Worm (Caenorhabditis elegans) whole organism, young adult: Measurements from ENCODE around the gene mut-14.

ENCODE experiments used
- C17E4.6 ChIP-seq: fragments of 200-800 bp; sonication (Bioruptor generic); IDR thresholded peaks from 2 replicates; pipeline ENCODE4 v1.3.6; 2022; ENCODE audit warnings: missing genetic modification reagents, missing genetic modification characterization, missing compliant biosample characterization
- K12H6.12 ChIP-seq: fragments of 200-800 bp; sonication (Bioruptor generic); optimal IDR thresholded peaks from 2 replicates; lab custom pipeline; 2018; ENCODE audit warnings: mild to moderate bottlenecking, missing genetic modification characterization, missing compliant biosample characterization
- egl-18 ChIP-seq: fragments of 200-800 bp; sonication (Bioruptor generic); IDR thresholded peaks from 2 replicates; pipeline ENCODE4 v1.3.6; 2022; ENCODE audit warnings: missing genetic modification reagents, missing genetic modification characterization, missing compliant biosample characterization
- him-1 ChIP-seq: sonication (generic microtip); optimal IDR thresholded peaks from 2 replicates; lab custom pipeline; 2016; ENCODE audit warnings: missing genotype, missing genetic modification reagents, missing genetic modification characterization, missing compliant biosample characterization
- snpc-1.1 ChIP-seq: sonication (generic microtip); optimal IDR thresholded peaks from 2 replicates; lab custom pipeline; 2017; ENCODE audit warnings: missing genetic modification characterization, mild to moderate bottlenecking, missing compliant biosample characterization, antibody characterized with exemption, moderate library complexity, missing genotype, missing genetic modification reagents; ENCODE audit not compliant: insufficient read depth
- zfh-2 ChIP-seq: fragments of 200-800 bp; sonication (Bioruptor generic); conservative IDR thresholded peaks from 2 replicates; pipeline ENCODE4 v1.3.6; 2022; ENCODE audit warnings: missing genetic modification reagents, missing genetic modification characterization, missing compliant biosample characterization

- TF ChIP-seq C17E4.6 (GFP tag; lab: Robert Waterston, UW), result no peak
- no peak for TF ChIP-seq snpc-1.1 (tag; lab: Kevin White, UChicago)
- TF ChIP-seq K12H6.12 (tag; lab: Kevin White, UChicago), result no peak
- TF ChIP-seq him-1 (tag; lab: Kevin White, UChicago), result no peak
- no peak for TF ChIP-seq egl-18
- TF ChIP-seq zfh-2 (GFP tag; lab: Robert Waterston, UW), result no peak
These were observed 43.2 kb downstream of the mut-14 start, which contains the start of gene M03E7.2 for ce11 chrV:5617301-5617700.
